Worm (Caenorhabditis elegans) whole organism, L4 larva: ENCODE measurements around the gene F52G2.3.
"Not testable (repeated sequence)": the region's sequence is repeated elsewhere in the genome, so short reads cannot be mapped to it uniquely, and the experiment has no call there.

Experiments
- D1046.2 ChIP-seq: fragments of 200-800 bp; sonication (Bioruptor generic); IDR thresholded peaks from 2 replicates; pipeline ENCODE4 v1.3.6; 2022; ENCODE audit warnings: missing genetic modification characterization, missing compliant biosample characterization
- F49E8.2 ChIP-seq: sonication (generic microtip); optimal IDR thresholded peaks from 2 replicates; lab custom pipeline; 2016; ENCODE audit warnings: missing compliant biosample characterization, mild to moderate bottlenecking, missing genetic modification characterization, borderline replicate concordance
- T26A8.4 ChIP-seq: fragments of 200-800 bp; sonication (Bioruptor generic); IDR thresholded peaks from 2 replicates; pipeline ENCODE4 v1.3.6; 2022; ENCODE audit warnings: missing genetic modification characterization, missing compliant biosample characterization
- ZK337.2 ChIP-seq: fragments of 200-800 bp; sonication (Bioruptor generic); IDR thresholded peaks from 2 replicates; pipeline ENCODE4 v1.3.6; 2022; ENCODE audit warnings: missing genetic modification reagents, missing genetic modification characterization, missing compliant biosample characterization
- aha-1 ChIP-seq: fragments of 150-350 bp; peaks from one replicate; lab custom pipeline; 2014; ENCODE audit warnings: missing biosample characterization, missing genetic modification characterization
- ceh-62 ChIP-seq: sonication (generic microtip); optimal IDR thresholded peaks from 2 replicates; lab custom pipeline; 2017; ENCODE audit warnings: missing biosample characterization, missing genetic modification characterization
- ceh-82 ChIP-seq: sonication (generic microtip); optimal IDR thresholded peaks from 2 replicates; lab custom pipeline; 2017; ENCODE audit warnings: missing biosample characterization, missing genetic modification characterization
- cey-2 ChIP-seq: sonication (generic microtip); optimal IDR thresholded peaks from 3 replicates; lab custom pipeline; 2017; ENCODE audit warnings: missing genetic modification characterization, mild to moderate bottlenecking, missing compliant biosample characterization, antibody characterized with exemption, borderline replicate concordance; ENCODE audit not compliant: insufficient read depth
- ctbp-1 ChIP-seq: fragments of 200-800 bp; sonication (Bioruptor generic); IDR thresholded peaks from 2 replicates; pipeline ENCODE4 v1.3.6; 2022; ENCODE audit warnings: missing genetic modification reagents, missing genetic modification characterization, missing compliant biosample characterization
- daf-16 ChIP-seq, 3 experiments: sonication (generic microtip); optimal IDR thresholded peaks; 2 replicates each; lab custom pipeline; 2016 to 2017; ENCODE audit warnings: missing genetic modification characterization in 3 of 3, missing genetic modification reagents in 3 of 3, mild to moderate bottlenecking in 2 of 3, missing compliant biosample characterization in 2 of 3, missing biosample characterization in 1 of 3, moderate library complexity in 1 of 3
- dmd-6 ChIP-seq: fragments of 200-800 bp; sonication (Bioruptor generic); IDR thresholded peaks from 2 replicates; pipeline ENCODE4 v1.3.6; 2022; ENCODE audit warnings: missing genetic modification reagents, missing genetic modification characterization, missing compliant biosample characterization
- egl-43 ChIP-seq: fragments of 200-800 bp; sonication (Bioruptor generic); IDR thresholded peaks from 2 replicates; pipeline ENCODE4 v1.3.6; 2022; ENCODE audit warnings: missing genetic modification reagents, missing genetic modification characterization, missing compliant biosample characterization
- hlh-30 ChIP-seq: sonication (generic microtip); optimal IDR thresholded peaks from 2 replicates; lab custom pipeline; 2017; ENCODE audit warnings: antibody characterized with exemption, mild to moderate bottlenecking, missing genetic modification characterization, missing compliant biosample characterization; ENCODE audit not compliant: insufficient read depth
- lim-7 ChIP-seq: fragments of 200-800 bp; sonication (Bioruptor generic); IDR thresholded peaks from 2 replicates; pipeline ENCODE4 v1.3.6; 2022; ENCODE audit warnings: missing genetic modification characterization, missing compliant biosample characterization
- lin-15B ChIP-seq: fragments of 150-350 bp; sonication (generic microtip); optimal IDR thresholded peaks from 3 replicates; lab custom pipeline; 2014; ENCODE audit warnings: missing biosample characterization, missing genetic modification characterization
- lin-29 ChIP-seq: fragments of 200-800 bp; sonication (Bioruptor generic); IDR thresholded peaks from 2 replicates; pipeline ENCODE4 v1.3.6; 2022; ENCODE audit warnings: missing genetic modification reagents, missing genetic modification characterization, missing compliant biosample characterization
- lin-38 ChIP-seq: fragments of 200-800 bp; sonication (Bioruptor generic); IDR thresholded peaks from 2 replicates; pipeline ENCODE4 v1.3.6; 2022; ENCODE audit warnings: missing genetic modification reagents, missing genetic modification characterization, missing compliant biosample characterization
- lin-39 ChIP-seq: fragments of 150-350 bp; optimal IDR thresholded peaks from 2 replicates; lab custom pipeline; 2014; ENCODE audit warnings: missing biosample characterization, missing genetic modification reagents, missing genetic modification characterization
- mxl-3 ChIP-seq: fragments of 200-800 bp; sonication (Bioruptor generic); optimal IDR thresholded peaks from 2 replicates; lab custom pipeline; 2018; ENCODE audit warnings: mild to moderate bottlenecking, missing genetic modification characterization, missing compliant biosample characterization
- nhr-10 ChIP-seq: fragments of 150-350 bp; optimal IDR thresholded peaks from 2 replicates; lab custom pipeline; 2014; ENCODE audit warnings: missing biosample characterization, missing genetic modification characterization
- nhr-11 ChIP-seq: fragments of 150-350 bp; optimal IDR thresholded peaks from 2 replicates; lab custom pipeline; 2014; ENCODE audit warnings: missing biosample characterization, missing genetic modification characterization
- nhr-111 ChIP-seq: fragments of 200-800 bp; sonication (Bioruptor generic); optimal IDR thresholded peaks from 2 replicates; lab custom pipeline; 2018; ENCODE audit warnings: mild to moderate bottlenecking, missing genetic modification characterization, missing compliant biosample characterization
- nhr-25 ChIP-seq: sonication (generic microtip); optimal IDR thresholded peaks from 2 replicates; lab custom pipeline; 2017; ENCODE audit warnings: missing genetic modification characterization, mild to moderate bottlenecking, missing compliant biosample characterization, antibody characterized with exemption, moderate library complexity, borderline replicate concordance; ENCODE audit not compliant: insufficient read depth
- nhr-28 ChIP-seq: fragments of 150-350 bp; optimal IDR thresholded peaks from 2 replicates; lab custom pipeline; 2014; ENCODE audit warnings: missing biosample characterization, missing genetic modification characterization
- nhr-41 ChIP-seq: fragments of 200-800 bp; sonication (Bioruptor generic); IDR thresholded peaks from 2 replicates; pipeline ENCODE4 v1.3.6; 2022; ENCODE audit warnings: missing genetic modification reagents, missing genetic modification characterization, missing compliant biosample characterization
- nhr-48 ChIP-seq: sonication (generic microtip); optimal IDR thresholded peaks from 2 replicates; lab custom pipeline; 2016; ENCODE audit warnings: mild to moderate bottlenecking, missing genetic modification characterization, missing compliant biosample characterization
- pha-4 ChIP-seq, 2 experiments: fragments of 150-350 bp in 1 of 2; fragments of 200-800 bp in 1 of 2; sonication (Bioruptor generic) in 1 of 2; IDR thresholded peaks in 1 of 2; optimal IDR thresholded peaks in 1 of 2; 2 replicates each; pipeline versions ENCODE4 v1.3.6 to Lab custom; 2014 to 2022; ENCODE audit warnings: missing genetic modification characterization in 2 of 2, missing genetic modification reagents in 2 of 2, missing biosample characterization in 1 of 2, missing compliant biosample characterization in 1 of 2
- set-16 ChIP-seq: fragments of 200-800 bp; sonication (Bioruptor generic); IDR thresholded peaks from 2 replicates; pipeline ENCODE4 v1.3.6; 2022; ENCODE audit warnings: missing genetic modification reagents, missing genetic modification characterization, missing compliant biosample characterization
- snpc-1.2 ChIP-seq: fragments of 200-800 bp; sonication (Bioruptor generic); IDR thresholded peaks from 2 replicates; pipeline ENCODE4 v1.3.6; 2022; ENCODE audit warnings: missing genetic modification reagents, missing genetic modification characterization, missing compliant biosample characterization
- tra-1 ChIP-seq: fragments of 200-800 bp; sonication (Bioruptor generic); IDR thresholded peaks from 2 replicates; pipeline ENCODE4 v1.3.6; 2022; ENCODE audit warnings: missing genetic modification reagents, missing genetic modification characterization, missing compliant biosample characterization
- unc-62 ChIP-seq, 3 experiments: fragments of 150-350 bp in 1 of 3; sonication (generic microtip); optimal IDR thresholded peaks in 2 of 3; peaks in 1 of 3; 1 replicate in 1 of 3; 2 replicates in 2 of 3; lab custom pipeline; 2014 to 2017; ENCODE audit warnings: missing biosample characterization in 3 of 3, missing genetic modification characterization in 3 of 3, missing genetic modification reagents in 3 of 3, missing genotype in 1 of 3
- ztf-11 ChIP-seq: fragments of 150-350 bp; optimal IDR thresholded peaks from 2 replicates; lab custom pipeline; 2014; ENCODE audit warnings: missing biosample characterization, missing genetic modification characterization

Gene F52G2.3

ce11 chrIV:13508924-13509323 lies 39.1 kb downstream of the F52G2.3 start, which contains the start of gene afmd-2:
TSS of gene afmd-2 (plus strand) at chrIV:13509224.
- TF ChIP-seq set-16 (GFP tag; lab: Robert Waterston, UW), result no peak
- peak; percentile 37 for TF ChIP-seq nhr-28 (tag; lab: Kevin White, UChicago)
- no peak for TF ChIP-seq daf-16 (GFP tag; optimal IDR thresholded peaks at IDR 0.05; lab: Kevin White, UChicago)
- peak; percentile 70 for TF ChIP-seq daf-16 (tag; optimal IDR thresholded peaks at IDR 0.05; lab: Kevin White, UChicago)
- peak; percentile 16 for TF ChIP-seq mxl-3
- TF ChIP-seq nhr-41, result no peak
- TF ChIP-seq aha-1 (tag; lab: Kevin White, UChicago), result peak; percentile 48
- TF ChIP-seq hlh-30 (tag; lab: Kevin White, UChicago), result no peak
- TF ChIP-seq nhr-10 (tag; lab: Kevin White, UChicago), result no peak
- no peak for TF ChIP-seq ceh-82 (tag; lab: Kevin White, UChicago)
- no peak for TF ChIP-seq lin-29

ce11 chrIV:13505662-13506061 lies 42.4 kb downstream of the F52G2.3 start, which contains the start of gene nlp-17:
TSS of gene nlp-17 (minus strand) at chrIV:13505762.
- TF ChIP-seq ceh-62 (tag; lab: Kevin White, UChicago) (no peak), cey-2 (tag; lab: Kevin White, UChicago) (no peak), nhr-48 (tag; lab: Kevin White, UChicago) (no peak), lin-15B (tag; lab: Kevin White, UChicago) (no peak), nhr-111 (GFP tag; lab: Kevin White, UChicago) (no peak), dmd-6 (GFP tag; lab: Robert Waterston, UW) (no peak), nhr-25 (tag; lab: Kevin White, UChicago) (no peak), D1046.2 (no peak), lin-38 (GFP tag; lab: Robert Waterston, UW) (no peak), ZK337.2 (GFP tag; lab: Robert Waterston, UW) (no peak), F49E8.2 (tag; lab: Kevin White, UChicago) (no peak), ztf-11 (tag; lab: Kevin White, UChicago) (no peak), egl-43 (GFP tag; lab: Robert Waterston, UW) (no peak), T26A8.4 (GFP tag; lab: Robert Waterston, UW) (no peak), nhr-11 (no peak), lin-39 (tag; lab: Kevin White, UChicago) (no peak), tra-1 (no peak)

- TF ChIP-seq aha-1 (tag; lab: Kevin White, UChicago) (no peak), unc-62 (GFP tag; optimal IDR thresholded peaks at IDR 0.05 in 1 of 2; lab: Kevin White, UChicago) (peak in 1 of 2 experiments; percentile 47), unc-62 (tag; optimal IDR thresholded peaks at IDR 0.05; lab: Kevin White, UChicago) (no peak)
Measured at ce11 chrIV:13505144-13505543, 42.9 kb downstream of the F52G2.3 start, which contains the start of gene seld-1. TSS of gene seld-1 (plus strand) at chrIV:13505444.

ce11 chrIV:13504065-13504464 lies 44.0 kb downstream of the F52G2.3 start:
- TF ChIP-seq ctbp-1 (GFP tag; lab: Robert Waterston, UW) (0 out of 2 replicates have a peak, but pooled peaks have one; percentile 11), snpc-1.2 (peak; percentile 47; the same call in 1 of the 2 replicates), egl-43 (GFP tag; lab: Robert Waterston, UW) (0 out of 2 replicates have a peak, but pooled peaks have one; percentile 10), lim-7 (GFP tag; lab: Robert Waterston, UW) (0 out of 2 replicates have a peak, but pooled peaks have one; percentile 30), lin-38 (GFP tag; lab: Robert Waterston, UW) (peak; percentile 56), pha-4 (GFP tag; IDR thresholded peaks at IDR 0.05; lab: Robert Waterston, UW) (peak; percentile 36; the same call in 1 of the 2 replicates)
- TF ChIP-seq pha-4 (tag; optimal IDR thresholded peaks at IDR 0.05; lab: Kevin White, UChicago), result not testable (repeated sequence)
- TF ChIP-seq, all 104 proteins: peak for 6; not testable (repeated sequence) for 98
